Fruit fly (Drosophila melanogaster): ENCODE data around the gene Cpr62Bc.

DNA sequence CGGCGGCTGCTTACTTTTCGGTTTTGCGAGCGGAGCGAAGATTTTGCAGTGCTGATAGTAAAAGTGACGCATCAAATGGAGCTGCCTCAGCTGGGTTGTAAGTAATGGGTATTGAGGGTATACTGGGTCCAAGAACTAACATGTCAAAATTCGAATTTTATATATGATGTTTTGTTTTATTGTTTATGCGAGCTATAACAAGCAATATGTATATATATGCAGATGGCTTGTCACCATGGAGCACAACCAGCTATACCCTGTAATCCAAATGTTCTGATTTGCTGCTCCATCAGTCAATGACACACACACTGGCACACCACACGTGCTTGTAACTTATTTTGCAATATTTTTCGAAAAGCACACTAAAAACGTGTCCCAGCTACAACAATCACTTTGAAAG lies 12.3 kb downstream of the Cpr62Bc start:
- TF ChIP-seq toe (GFP tag; optimal IDR thresholded peaks at IDR 0.05) (no peak), CG12768 (GFP tag; optimal IDR thresholded peaks at IDR 0.05) (no peak)

Measured in whole organism, adult.